Worm (Caenorhabditis elegans) whole organism, L3 larva: ENCODE results near the gene lex-1.

Source experiments
- ZK546.5 ChIP-seq: sonication (generic microtip); optimal IDR thresholded peaks from 2 replicates; lab custom pipeline; 2017; ENCODE audit warnings: missing biosample characterization, missing genetic modification characterization
- aly-2 ChIP-seq: fragments of 150-350 bp; optimal IDR thresholded peaks from 2 replicates; lab custom pipeline; 2014; ENCODE audit warnings: missing biosample characterization, missing genetic modification characterization
- ama-1 ChIP-seq: fragments of 150-350 bp; optimal IDR thresholded peaks from 2 replicates; lab custom pipeline; 2018
- ceh-16 ChIP-seq: sonication (generic microtip); optimal IDR thresholded peaks from 2 replicates; lab custom pipeline; 2017; ENCODE audit warnings: missing biosample characterization, missing genetic modification characterization
- ceh-28 ChIP-seq: fragments of 150-350 bp; optimal IDR thresholded peaks from 2 replicates; lab custom pipeline; 2014; ENCODE audit warnings: missing biosample characterization, missing genetic modification reagents, missing genetic modification characterization
- ceh-82 ChIP-seq: fragments of 150-350 bp; optimal IDR thresholded peaks from 2 replicates; lab custom pipeline; 2014; ENCODE audit warnings: missing biosample characterization, missing genetic modification characterization
- elt-1 ChIP-seq: fragments of 150-350 bp; optimal IDR thresholded peaks from 2 replicates; lab custom pipeline; 2014; ENCODE audit warnings: missing biosample characterization, missing genetic modification characterization
- elt-3 ChIP-seq, 3 experiments: fragments of 150-350 bp in 1 of 3; sonication (generic microtip) in 2 of 3; optimal IDR thresholded peaks; 2 replicates in 2 of 3; 4 replicates in 1 of 3; lab custom pipeline; 2014 to 2017; ENCODE audit warnings: missing biosample characterization in 3 of 3, missing genetic modification characterization in 3 of 3
- eor-1 ChIP-seq, 2 experiments: fragments of 150-350 bp; optimal IDR thresholded peaks; 2 replicates each; lab custom pipeline; 2014 to 2018; ENCODE audit warnings: missing biosample characterization in 2 of 2, missing genetic modification characterization in 2 of 2
- fkh-10 ChIP-seq: sonication (generic microtip); optimal IDR thresholded peaks from 2 replicates; lab custom pipeline; 2017; ENCODE audit warnings: missing biosample characterization, missing genetic modification reagents, missing genetic modification characterization
- jun-1 ChIP-seq: fragments of 150-350 bp; optimal IDR thresholded peaks from 2 replicates; lab custom pipeline; 2014; ENCODE audit warnings: missing biosample characterization, missing genetic modification reagents, missing genetic modification characterization
- lin-15B ChIP-seq: fragments of 150-350 bp; optimal IDR thresholded peaks from 2 replicates; lab custom pipeline; 2014; ENCODE audit warnings: missing biosample characterization, missing genetic modification characterization
- lin-39 ChIP-seq: fragments of 150-350 bp; optimal IDR thresholded peaks from 2 replicates; lab custom pipeline; 2018; ENCODE audit warnings: missing biosample characterization, missing genetic modification reagents, missing genetic modification characterization
- lsy-12 ChIP-seq: sonication (generic microtip); optimal IDR thresholded peaks from 2 replicates; lab custom pipeline; 2016; ENCODE audit warnings: mild to moderate bottlenecking, missing genetic modification characterization, missing compliant biosample characterization
- mdl-1 ChIP-seq: fragments of 150-350 bp; optimal IDR thresholded peaks from 2 replicates; lab custom pipeline; 2014; ENCODE audit warnings: missing biosample characterization, missing genetic modification characterization
- mml-1 ChIP-seq: fragments of 150-350 bp; sonication (generic microtip); optimal IDR thresholded peaks from 3 replicates; lab custom pipeline; 2014; ENCODE audit warnings: missing biosample characterization, missing genetic modification characterization
- nfya-1 ChIP-seq: sonication (generic microtip); optimal IDR thresholded peaks from 2 replicates; lab custom pipeline; 2017; ENCODE audit warnings: missing genetic modification characterization, mild to moderate bottlenecking, missing compliant biosample characterization, antibody characterized with exemption, moderate library complexity; ENCODE audit not compliant: insufficient read depth
- nhr-12 ChIP-seq: fragments of 150-350 bp; optimal IDR thresholded peaks from 2 replicates; lab custom pipeline; 2014; ENCODE audit warnings: missing biosample characterization, missing genetic modification characterization
- nhr-237 ChIP-seq: fragments of 150-350 bp; optimal IDR thresholded peaks from 2 replicates; lab custom pipeline; 2014; ENCODE audit warnings: missing biosample characterization, missing genetic modification characterization
- nhr-25 ChIP-seq: sonication (generic microtip); optimal IDR thresholded peaks from 2 replicates; lab custom pipeline; 2017; ENCODE audit warnings: missing biosample characterization, missing genetic modification characterization
- nhr-28 ChIP-seq: fragments of 150-350 bp; optimal IDR thresholded peaks from 2 replicates; lab custom pipeline; 2014; ENCODE audit warnings: missing biosample characterization, missing genetic modification characterization
- nhr-43 ChIP-seq: sonication (generic microtip); optimal IDR thresholded peaks from 2 replicates; lab custom pipeline; 2016; ENCODE audit warnings: mild to moderate bottlenecking, missing genetic modification characterization, missing compliant biosample characterization; ENCODE audit not compliant: poor library complexity, severe bottlenecking
- nhr-67 ChIP-seq: fragments of 150-350 bp; optimal IDR thresholded peaks from 2 replicates; lab custom pipeline; 2014; ENCODE audit warnings: missing biosample characterization, missing genetic modification characterization
- nhr-77 ChIP-seq: fragments of 150-350 bp; optimal IDR thresholded peaks from 2 replicates; lab custom pipeline; 2014; ENCODE audit warnings: missing biosample characterization, missing genetic modification characterization
- pha-4 ChIP-seq: fragments of 150-350 bp; optimal IDR thresholded peaks from 2 replicates; lab custom pipeline; 2014; ENCODE audit warnings: missing biosample characterization, missing genetic modification reagents, missing genetic modification characterization
- sea-2 ChIP-seq: fragments of 150-350 bp; sonication (generic microtip); optimal IDR thresholded peaks from 4 replicates; lab custom pipeline; 2014; ENCODE audit warnings: missing biosample characterization, missing genetic modification reagents, missing genetic modification characterization
- skn-1 ChIP-seq: fragments of 150-350 bp; optimal IDR thresholded peaks from 2 replicates; lab custom pipeline; 2014; ENCODE audit warnings: missing biosample characterization, missing genetic modification characterization
- snpc-4 ChIP-seq: fragments of 150-350 bp; optimal IDR thresholded peaks from 2 replicates; lab custom pipeline; 2014; ENCODE audit warnings: missing biosample characterization, missing genetic modification characterization
- tbx-2 ChIP-seq: sonication (generic microtip); optimal IDR thresholded peaks from 2 replicates; lab custom pipeline; 2016; ENCODE audit warnings: mild to moderate bottlenecking, missing genetic modification characterization, missing compliant biosample characterization
- unc-62 ChIP-seq: fragments of 150-350 bp; sonication (generic microtip); optimal IDR thresholded peaks from 4 replicates; lab custom pipeline; 2014; ENCODE audit warnings: missing biosample characterization, missing genetic modification reagents, missing genetic modification characterization
- ztf-11 ChIP-seq: fragments of 150-350 bp; optimal IDR thresholded peaks from 2 replicates; lab custom pipeline; 2014; ENCODE audit warnings: missing biosample characterization, missing genetic modification characterization

Gene lex-1

DNA sequence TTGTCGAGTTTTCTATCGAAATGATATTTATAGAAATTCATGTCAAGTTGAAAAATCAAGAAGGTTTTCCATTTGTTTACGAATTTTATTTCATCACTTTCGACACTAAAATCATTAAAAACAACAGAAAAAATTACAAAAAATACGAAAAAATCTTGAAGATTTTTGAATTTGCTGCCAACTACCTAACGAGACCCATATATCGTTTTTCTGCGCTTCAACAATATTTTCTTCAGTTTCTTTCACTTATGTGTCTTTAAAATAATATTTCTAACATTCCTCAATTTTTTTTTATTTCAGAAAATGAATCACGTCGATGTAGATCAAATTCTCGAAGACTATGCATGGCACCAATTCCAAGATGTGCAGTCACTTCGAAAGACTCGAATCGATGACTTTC lies 49.9 kb downstream of the lex-1 start, which contains the start of gene lin-24:
lin-24 (plus strand) TSS at position 301 of the 400 bp plus-strand sequence.
- no peak for TF ChIP-seq ztf-11 (tag; lab: Kevin White, UChicago)
- no peak for TF ChIP-seq nhr-67 (tag; lab: Kevin White, UChicago)
- TF ChIP-seq mml-1 (tag; lab: Kevin White, UChicago): no peak
- TF ChIP-seq pha-4: no peak
- no peak for TF ChIP-seq mdl-1
- no peak for TF ChIP-seq nhr-12 (tag; lab: Kevin White, UChicago)
- TF ChIP-seq tbx-2 (tag; lab: Kevin White, UChicago): no peak

- TF ChIP-seq lin-15B (no peak), ceh-82 (tag; lab: Kevin White, UChicago) (no peak), ZK546.5 (tag; lab: Kevin White, UChicago) (no peak), nhr-67 (tag; lab: Kevin White, UChicago) (no peak), snpc-4 (tag; lab: Kevin White, UChicago) (no peak), fkh-10 (GFP tag; lab: Kevin White, UChicago) (no peak), nhr-77 (no peak), nhr-25 (tag; lab: Kevin White, UChicago) (no peak), unc-62 (GFP tag; lab: Kevin White, UChicago) (no peak), elt-3 (tag; optimal IDR thresholded peaks at IDR 0.05; lab: Kevin White, UChicago) (no peak), mml-1 (tag; lab: Kevin White, UChicago) (no peak), jun-1 (tag; lab: Kevin White, UChicago) (no peak), ceh-28 (tag; lab: Kevin White, UChicago) (no peak), skn-1 (no peak), tbx-2 (tag; lab: Kevin White, UChicago) (no peak), nhr-43 (no peak), lsy-12 (tag; lab: Kevin White, UChicago) (no peak), ceh-16 (tag; lab: Kevin White, UChicago) (no peak)
These were observed 52.2 kb downstream of the lex-1 start for ce11 chrIV:12131308-12132072.

DNA sequence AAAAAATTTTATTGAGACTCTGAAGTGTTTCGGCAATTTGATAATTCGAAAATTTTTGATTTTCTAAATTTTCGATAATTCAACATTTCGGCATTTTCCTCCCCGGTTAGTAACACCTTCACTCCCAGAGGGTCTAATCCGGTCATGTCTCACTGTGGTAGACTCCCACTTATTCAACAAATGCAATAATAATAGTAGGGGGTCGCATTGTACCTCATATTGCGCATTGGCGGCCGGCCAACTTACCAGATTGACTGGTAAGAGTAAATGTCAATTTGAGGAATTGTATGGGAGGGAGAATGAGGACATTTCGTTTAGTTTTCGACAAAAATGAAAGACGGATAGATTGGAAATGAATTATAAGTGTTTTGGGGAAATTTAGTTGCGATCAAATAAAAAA lies 54.5 kb downstream of the lex-1 start:
- TF ChIP-seq fkh-10 (GFP tag; lab: Kevin White, UChicago) (no peak), jun-1 (tag; lab: Kevin White, UChicago) (no peak), nfya-1 (tag; lab: Kevin White, UChicago) (no peak), eor-1 (tag; optimal IDR thresholded peaks at IDR 0.05; lab: Kevin White, UChicago) (no peak), ceh-28 (tag; lab: Kevin White, UChicago) (no peak), ceh-16 (tag; lab: Kevin White, UChicago) (no peak), ama-1 (lab: Kevin White, UChicago) (no peak), sea-2 (no peak), lsy-12 (tag; lab: Kevin White, UChicago) (no peak), elt-1 (tag; lab: Kevin White, UChicago) (no peak), nhr-237 (tag; lab: Kevin White, UChicago) (no peak), lin-39 (tag; lab: Kevin White, UChicago) (no peak), nhr-28 (tag; lab: Kevin White, UChicago) (no peak), aly-2 (tag; lab: Kevin White, UChicago) (no peak), lin-15B (no peak)
